Fruit fly (Drosophila melanogaster) whole organism, embryonic: ENCODE results near the gene CG18473.

Experiments used
- Awh ChIP-seq: fragments of 200-800 bp; sonication (Bioruptor generic); IDR thresholded peaks from 2 replicates; pipeline ENCODE4, ENCODE4 v1.3.6; 2022; ENCODE audit warnings: missing biosample characterization, missing genetic modification characterization
- Blimp-1 ChIP-seq: fragments of 200-800 bp; sonication (Bioruptor generic); optimal IDR thresholded peaks from 3 replicates; lab custom pipeline; 2018; ENCODE audit warnings: missing biosample characterization, missing genetic modification characterization, mild to moderate bottlenecking, moderate library complexity, missing genetic modification reagents
- CG1233 ChIP-seq: fragments of 200-800 bp; sonication (Bioruptor generic); optimal IDR thresholded peaks from 4 replicates; lab custom pipeline; 2018; ENCODE audit warnings: missing biosample characterization, mild to moderate bottlenecking, missing genetic modification characterization
- CG14667 ChIP-seq: fragments of 200-800 bp; sonication (Bioruptor generic); IDR thresholded peaks from 2 replicates; pipeline ENCODE4 v1.3.6; 2022; ENCODE audit warnings: missing biosample characterization, missing genetic modification characterization
- CG14965 ChIP-seq: fragments of 200-800 bp; sonication (Bioruptor generic); optimal IDR thresholded peaks from 2 replicates; lab custom pipeline; 2016; ENCODE audit warnings: missing biosample characterization, missing genetic modification characterization, borderline replicate concordance
- CG15011 ChIP-seq: fragments of 200-800 bp; sonication (Bioruptor generic); optimal IDR thresholded peaks from 3 replicates; lab custom pipeline; 2018; ENCODE audit warnings: missing biosample characterization, mild to moderate bottlenecking, missing genetic modification characterization
- CG15269 ChIP-seq: fragments of 200-800 bp; sonication (Bioruptor generic); optimal IDR thresholded peaks from 2 replicates; lab custom pipeline; 2018; ENCODE audit warnings: missing biosample characterization, mild to moderate bottlenecking, missing genetic modification characterization, moderate library complexity
- CG1792 ChIP-seq: fragments of 200-800 bp; sonication (Bioruptor generic); optimal IDR thresholded peaks from 2 replicates; lab custom pipeline; 2016; ENCODE audit warnings: missing biosample characterization, missing genetic modification characterization
- CG18476 ChIP-seq: fragments of 200-800 bp; sonication (Bioruptor generic); optimal IDR thresholded peaks from 2 replicates; lab custom pipeline; 2016; ENCODE audit warnings: missing biosample characterization, mild to moderate bottlenecking, missing genetic modification characterization
- CG2678 ChIP-seq: fragments of 200-800 bp; sonication (Bioruptor generic); optimal IDR thresholded peaks from 3 replicates; lab custom pipeline; 2019; ENCODE audit warnings: missing biosample characterization, mild to moderate bottlenecking, missing genetic modification characterization, moderate library complexity
- CG32767 ChIP-seq: fragments of 200-800 bp; sonication (Bioruptor generic); IDR thresholded peaks from 2 replicates; pipeline ENCODE4 v1.3.6; 2022; ENCODE audit warnings: missing biosample characterization, missing genetic modification characterization
- CG3281 ChIP-seq: fragments of 200-800 bp; sonication (Bioruptor generic); optimal IDR thresholded peaks from 3 replicates; lab custom pipeline; 2017; ENCODE audit warnings: missing biosample characterization, mild to moderate bottlenecking, missing genetic modification characterization
- CG4707 ChIP-seq: fragments of 200-800 bp; sonication (Bioruptor generic); optimal IDR thresholded peaks from 2 replicates; lab custom pipeline; 2018; ENCODE audit warnings: missing biosample characterization, mild to moderate bottlenecking, missing genetic modification characterization, moderate library complexity
- CG6254 ChIP-seq: fragments of 200-800 bp; sonication (Bioruptor generic); optimal IDR thresholded peaks from 3 replicates; lab custom pipeline; 2017; ENCODE audit warnings: mild to moderate bottlenecking, missing biosample characterization, missing genetic modification reagents, missing genetic modification characterization
- CG6813 ChIP-seq: fragments of 200-800 bp; sonication (Bioruptor generic); optimal IDR thresholded peaks from 2 replicates; lab custom pipeline; 2017; ENCODE audit warnings: missing biosample characterization, missing genetic modification characterization, mild to moderate bottlenecking, moderate library complexity, missing genetic modification reagents
- CG7357 ChIP-seq: fragments of 200-800 bp; sonication (Bioruptor generic); IDR thresholded peaks from 3 replicates; pipeline ENCODE4 v1.3.6; 2022; ENCODE audit warnings: missing biosample characterization, missing genetic modification characterization
- CG7372 ChIP-seq: fragments of 200-800 bp; sonication (Bioruptor generic); IDR thresholded peaks from 2 replicates; pipeline ENCODE4 v1.3.6; 2022; ENCODE audit warnings: missing biosample characterization, missing genetic modification characterization
- CG7987 ChIP-seq: fragments of 200-800 bp; sonication (Bioruptor generic); optimal IDR thresholded peaks from 2 replicates; lab custom pipeline; 2018; ENCODE audit warnings: missing biosample characterization, mild to moderate bottlenecking, missing genetic modification characterization, moderate library complexity
- CG8290 ChIP-seq, 3 experiments: fragments of 200-800 bp; sonication (Bioruptor generic); optimal IDR thresholded peaks; 2 replicates each; lab custom pipeline; 2016 to 2019; ENCODE audit warnings: missing biosample characterization in 3 of 3, missing genetic modification characterization in 3 of 3, mild to moderate bottlenecking in 2 of 3, moderate library complexity in 1 of 3
- CG8359 ChIP-seq: fragments of 200-800 bp; sonication (Bioruptor generic); optimal IDR thresholded peaks from 2 replicates; lab custom pipeline; 2017; ENCODE audit warnings: missing biosample characterization, mild to moderate bottlenecking, missing genetic modification characterization, borderline replicate concordance
- Dll ChIP-seq: fragments of 200-800 bp; sonication (Bioruptor generic); IDR thresholded peaks from 4 replicates; pipeline ENCODE4 v1.3.6; 2022; ENCODE audit warnings: missing biosample characterization, missing genetic modification characterization; ENCODE audit not compliant: partially characterized antibody
- E2f2 ChIP-seq: fragments of 200-800 bp; sonication (Bioruptor generic); IDR thresholded peaks from 2 replicates; pipeline ENCODE4 v1.3.6; 2022; ENCODE audit warnings: missing biosample characterization, missing genetic modification characterization
- Fer2 ChIP-seq: fragments of 200-800 bp; sonication (Bioruptor generic); optimal IDR thresholded peaks from 2 replicates; lab custom pipeline; 2018; ENCODE audit warnings: missing biosample characterization, mild to moderate bottlenecking, missing genetic modification characterization, moderate library complexity
- Kr ChIP-seq: fragments of 200-800 bp; sonication (Bioruptor generic); optimal IDR thresholded peaks from 2 replicates; lab custom pipeline; 2017; ENCODE audit warnings: missing biosample characterization, mild to moderate bottlenecking, missing genetic modification characterization
- Nf-YB ChIP-seq: fragments of 200-800 bp; sonication (Bioruptor generic); optimal IDR thresholded peaks from 3 replicates; lab custom pipeline; 2019; ENCODE audit warnings: missing biosample characterization, mild to moderate bottlenecking, missing genetic modification characterization, moderate library complexity
- PHDP ChIP-seq: fragments of 200-800 bp; sonication (Bioruptor generic); optimal IDR thresholded peaks from 3 replicates; lab custom pipeline; 2018; ENCODE audit warnings: missing biosample characterization, mild to moderate bottlenecking, missing genetic modification characterization, moderate library complexity
- Sox102F ChIP-seq: fragments of 200-800 bp; sonication (Bioruptor generic); optimal IDR thresholded peaks from 2 replicates; lab custom pipeline; 2018; ENCODE audit warnings: missing biosample characterization, mild to moderate bottlenecking, missing genetic modification characterization, moderate library complexity
- TFAM ChIP-seq: fragments of 200-800 bp; sonication (Bioruptor generic); optimal IDR thresholded peaks from 2 replicates; lab custom pipeline; 2017; ENCODE audit warnings: missing biosample characterization, missing genetic modification characterization, inconsistent platforms
- ab ChIP-seq: fragments of 200-800 bp; sonication (Bioruptor generic); optimal IDR thresholded peaks from 2 replicates; lab custom pipeline; 2016; ENCODE audit warnings: missing biosample characterization, missing genetic modification characterization
- caup ChIP-seq: fragments of 200-800 bp; sonication (Bioruptor generic); optimal IDR thresholded peaks from 3 replicates; lab custom pipeline; 2017; ENCODE audit warnings: missing biosample characterization, mild to moderate bottlenecking, missing genetic modification characterization, moderate library complexity; ENCODE audit not compliant: severe bottlenecking
- corto ChIP-seq: fragments of 200-800 bp; sonication (Bioruptor generic); optimal IDR thresholded peaks from 2 replicates; lab custom pipeline; 2016; ENCODE audit warnings: missing biosample characterization, mild to moderate bottlenecking, missing genetic modification characterization, moderate library complexity
- crol ChIP-seq: fragments of 200-800 bp; sonication (Bioruptor generic); IDR thresholded peaks from 2 replicates; pipeline ENCODE4 v1.3.6; 2022; ENCODE audit warnings: missing biosample characterization, missing genetic modification characterization
- gcm2 ChIP-seq: fragments of 200-800 bp; sonication (Bioruptor generic); optimal IDR thresholded peaks from 2 replicates; lab custom pipeline; 2016; ENCODE audit warnings: missing biosample characterization, missing genetic modification characterization
- hbn ChIP-seq: fragments of 200-800 bp; sonication (Bioruptor generic); IDR thresholded peaks from 2 replicates; pipeline ENCODE4 v1.3.6; 2022; ENCODE audit warnings: missing biosample characterization, missing genetic modification characterization; ENCODE audit not compliant: partially characterized antibody
- knrl ChIP-seq: fragments of 200-800 bp; sonication (Bioruptor generic); IDR thresholded peaks from 3 replicates; pipeline ENCODE4 v1.3.6; 2022; ENCODE audit warnings: missing biosample characterization, missing genetic modification characterization; ENCODE audit not compliant: partially characterized antibody
- oc ChIP-seq: fragments of 200-800 bp; sonication (Bioruptor generic); optimal IDR thresholded peaks from 2 replicates; lab custom pipeline; 2018; ENCODE audit warnings: missing biosample characterization, mild to moderate bottlenecking, missing genetic modification characterization, moderate library complexity
- onecut ChIP-seq: fragments of 200-800 bp; sonication (Bioruptor generic); IDR thresholded peaks from 2 replicates; pipeline ENCODE4 v1.3.6; 2022; ENCODE audit warnings: missing biosample characterization, missing genetic modification characterization
- salm ChIP-seq: fragments of 200-800 bp; sonication (Bioruptor generic); optimal IDR thresholded peaks from 2 replicates; lab custom pipeline; 2018; ENCODE audit warnings: missing biosample characterization, mild to moderate bottlenecking, missing genetic modification characterization
- scrt ChIP-seq: fragments of 200-800 bp; sonication (Bioruptor generic); optimal IDR thresholded peaks from 2 replicates; lab custom pipeline; 2018; ENCODE audit warnings: missing biosample characterization, mild to moderate bottlenecking, missing genetic modification characterization, moderate library complexity
- sens ChIP-seq: fragments of 200-800 bp; sonication (Bioruptor generic); peaks from one replicate; lab custom pipeline; 2016; ENCODE audit warnings: missing biosample characterization, missing genetic modification characterization
- sqz ChIP-seq: fragments of 200-800 bp; sonication (Bioruptor generic); optimal IDR thresholded peaks from 3 replicates; lab custom pipeline; 2018; ENCODE audit warnings: missing biosample characterization, mild to moderate bottlenecking, missing genetic modification characterization
- z ChIP-seq: fragments of 200-800 bp; sonication (Bioruptor generic); IDR thresholded peaks from 3 replicates; pipeline ENCODE4 v1.3.6; 2022; ENCODE audit warnings: missing biosample characterization, missing genetic modification characterization

Gene CG18473

dm6 chr3R:9390201-9390600 is 27.1 kb downstream of the CG18473 start (continued):
- peak; percentile 64 for TF ChIP-seq oc
- no peak for TF ChIP-seq z (GFP tag; lab: Robert Waterston, UW)
- TF ChIP-seq gcm2 (GFP tag; lab: Kevin White, UChicago) = no peak
- peak; percentile 5 for TF ChIP-seq CG15269 (tag; lab: Kevin White, UChicago)
- TF ChIP-seq CG7372 (GFP tag; lab: Robert Waterston, UW) = no peak
- peak; percentile 20 for TF ChIP-seq sens
- TF ChIP-seq Kr = no peak
- no peak for TF ChIP-seq Awh (GFP tag; lab: Robert Waterston, UW)
- peak; percentile 48 for TF ChIP-seq PHDP
- no peak for TF ChIP-seq Sox102F (GFP tag; lab: Kevin White, UChicago)
- TF ChIP-seq CG3281 (GFP tag; lab: Kevin White, UChicago) = peak; percentile 40
- TF ChIP-seq CG1233 (GFP tag; lab: Kevin White, UChicago) = peak; percentile 32
- no peak for TF ChIP-seq Dll
- no peak for TF ChIP-seq ab (GFP tag; lab: Kevin White, UChicago)
- TF ChIP-seq Nf-YB (GFP tag; lab: Kevin White, UChicago) = peak; percentile 39
- peak; percentile 51 for TF ChIP-seq CG6813 (GFP tag; lab: Kevin White, UChicago)
- TF ChIP-seq CG6254 = peak; percentile 7
- no peak for TF ChIP-seq CG7357
- TF ChIP-seq caup (GFP tag; lab: Kevin White, UChicago) = peak; percentile 54
- TF ChIP-seq salm (tag; lab: Kevin White, UChicago) = no peak
- no peak for TF ChIP-seq CG14965 (GFP tag; lab: Kevin White, UChicago)
- TF ChIP-seq hbn (GFP tag; lab: Robert Waterston, UW) = no peak
- TF ChIP-seq CG1792 (GFP tag; lab: Kevin White, UChicago) = no peak
- no peak for TF ChIP-seq CG14667
- TF ChIP-seq knrl (GFP tag; lab: Robert Waterston, UW) = no peak
- TF ChIP-seq Blimp-1 (GFP tag; lab: Kevin White, UChicago) = peak; percentile 18
- peak; percentile 29 for TF ChIP-seq scrt (GFP tag; lab: Kevin White, UChicago)
- peak; percentile 17 for TF ChIP-seq CG4707 (GFP tag; lab: Kevin White, UChicago)
- TF ChIP-seq CG8359 = no peak
- no peak for TF ChIP-seq CG18476
- TF ChIP-seq corto (GFP tag; lab: Kevin White, UChicago) = no peak
- TF ChIP-seq CG8290 (GFP tag; optimal IDR thresholded peaks at IDR 0.05; lab: Kevin White, UChicago) = no peak
- peak in 1 of 2 experiments; percentile 14 for TF ChIP-seq CG8290 (tag; optimal IDR thresholded peaks at IDR 0.05; lab: Kevin White, UChicago)
- TF ChIP-seq crol (GFP tag; lab: Robert Waterston, UW) = no peak
- 0 out of 2 replicates have a peak, but pooled peaks have one; percentile 9 for TF ChIP-seq E2f2 (GFP tag; lab: Robert Waterston, UW)
- no peak for TF ChIP-seq Fer2 (tag; lab: Kevin White, UChicago)
- no peak for TF ChIP-seq TFAM
- no peak for TF ChIP-seq sqz (GFP tag; lab: Kevin White, UChicago)
- no peak for TF ChIP-seq CG32767 (GFP tag; lab: Robert Waterston, UW)
- no peak for TF ChIP-seq onecut
- TF ChIP-seq CG7987 (GFP tag; lab: Kevin White, UChicago) = peak; percentile 37
- TF ChIP-seq CG2678 = peak; percentile 40
- TF ChIP-seq CG15011 = peak; percentile 33
